Worm (Caenorhabditis elegans) whole organism, L4 larva: ENCODE data around the gene aldo-2.
A peak's percentile ranks its signal among the peaks of the same experiment; 100 is the strongest.

Experiments used
- F49E8.2 ChIP-seq: sonication (generic microtip); optimal IDR thresholded peaks from 2 replicates; lab custom pipeline; 2016; ENCODE audit warnings: missing compliant biosample characterization, mild to moderate bottlenecking, missing genetic modification characterization, borderline replicate concordance
- T26A8.4 ChIP-seq: fragments of 200-800 bp; sonication (Bioruptor generic); IDR thresholded peaks from 2 replicates; pipeline ENCODE4 v1.3.6; 2022; ENCODE audit warnings: missing genetic modification characterization, missing compliant biosample characterization
- ZK546.5 ChIP-seq, 2 experiments: sonication (generic microtip); optimal IDR thresholded peaks; 2 replicates each; lab custom pipeline; 2017; ENCODE audit warnings: missing biosample characterization in 2 of 2, missing genetic modification characterization in 2 of 2
- ama-1 ChIP-seq: fragments of 150-350 bp; optimal IDR thresholded peaks from 2 replicates; lab custom pipeline; 2014; ENCODE audit warnings: inconsistent platforms, mixed read lengths
- ceh-20 ChIP-seq: fragments of 200-800 bp; sonication (Bioruptor generic); IDR thresholded peaks from 2 replicates; pipeline ENCODE4 v1.3.6; 2022; ENCODE audit warnings: missing genetic modification reagents, missing genetic modification characterization, missing compliant biosample characterization
- ceh-82 ChIP-seq: sonication (generic microtip); optimal IDR thresholded peaks from 2 replicates; lab custom pipeline; 2017; ENCODE audit warnings: missing biosample characterization, missing genetic modification characterization
- ces-1 ChIP-seq: fragments of 150-350 bp; sonication (generic microtip); optimal IDR thresholded peaks from 4 replicates; lab custom pipeline; 2014; ENCODE audit warnings: missing biosample characterization, missing genetic modification reagents, missing genetic modification characterization
- cey-2 ChIP-seq: sonication (generic microtip); optimal IDR thresholded peaks from 3 replicates; lab custom pipeline; 2017; ENCODE audit warnings: missing genetic modification characterization, mild to moderate bottlenecking, missing compliant biosample characterization, antibody characterized with exemption, borderline replicate concordance; ENCODE audit not compliant: insufficient read depth
- ctbp-1 ChIP-seq: fragments of 200-800 bp; sonication (Bioruptor generic); IDR thresholded peaks from 2 replicates; pipeline ENCODE4 v1.3.6; 2022; ENCODE audit warnings: missing genetic modification reagents, missing genetic modification characterization, missing compliant biosample characterization
- daf-8 ChIP-seq: fragments of 200-800 bp; sonication (Bioruptor generic); IDR thresholded peaks from 2 replicates; pipeline ENCODE4 v1.3.6; 2022; ENCODE audit warnings: missing genetic modification characterization, missing compliant biosample characterization
- dmd-6 ChIP-seq: fragments of 200-800 bp; sonication (Bioruptor generic); IDR thresholded peaks from 2 replicates; pipeline ENCODE4 v1.3.6; 2022; ENCODE audit warnings: missing genetic modification reagents, missing genetic modification characterization, missing compliant biosample characterization
- dpl-1 ChIP-seq: fragments of 150-350 bp; optimal IDR thresholded peaks from 2 replicates; lab custom pipeline; 2014; ENCODE audit warnings: missing biosample characterization, missing genetic modification reagents, missing genetic modification characterization
- dve-1 ChIP-seq: sonication (generic microtip); optimal IDR thresholded peaks from 2 replicates; lab custom pipeline; 2017; ENCODE audit warnings: antibody characterized with exemption, mild to moderate bottlenecking, missing genetic modification characterization, missing compliant biosample characterization; ENCODE audit not compliant: insufficient read depth
- egl-43 ChIP-seq: fragments of 200-800 bp; sonication (Bioruptor generic); IDR thresholded peaks from 2 replicates; pipeline ENCODE4 v1.3.6; 2022; ENCODE audit warnings: missing genetic modification reagents, missing genetic modification characterization, missing compliant biosample characterization
- fkh-10 ChIP-seq: fragments of 150-350 bp; optimal IDR thresholded peaks from 2 replicates; lab custom pipeline; 2014; ENCODE audit warnings: missing biosample characterization, missing genetic modification reagents, missing genetic modification characterization
- gei-8 ChIP-seq: fragments of 200-800 bp; sonication (Bioruptor generic); optimal IDR thresholded peaks from 2 replicates; lab custom pipeline; 2018; ENCODE audit warnings: mild to moderate bottlenecking, missing genetic modification characterization, missing compliant biosample characterization
- hlh-11 ChIP-seq: fragments of 200-800 bp; sonication (Bioruptor generic); optimal IDR thresholded peaks from 2 replicates; lab custom pipeline; 2018; ENCODE audit warnings: mild to moderate bottlenecking, missing genetic modification characterization, missing compliant biosample characterization
- hlh-30 ChIP-seq: sonication (generic microtip); optimal IDR thresholded peaks from 2 replicates; lab custom pipeline; 2017; ENCODE audit warnings: antibody characterized with exemption, mild to moderate bottlenecking, missing genetic modification characterization, missing compliant biosample characterization; ENCODE audit not compliant: insufficient read depth
- hmg-1.1 ChIP-seq: fragments of 200-800 bp; sonication (Bioruptor generic); IDR thresholded peaks from 2 replicates; pipeline ENCODE4 v1.3.6; 2022; ENCODE audit warnings: missing genetic modification reagents, missing genetic modification characterization, missing compliant biosample characterization
- lin-1 ChIP-seq: fragments of 200-800 bp; sonication (Bioruptor generic); IDR thresholded peaks from 2 replicates; pipeline ENCODE4 v1.3.6; 2022; ENCODE audit warnings: missing genetic modification reagents, missing genetic modification characterization, missing compliant biosample characterization
- lin-39 ChIP-seq: fragments of 150-350 bp; optimal IDR thresholded peaks from 2 replicates; lab custom pipeline; 2014; ENCODE audit warnings: missing biosample characterization, missing genetic modification reagents, missing genetic modification characterization
- lir-3 ChIP-seq: sonication (generic microtip); optimal IDR thresholded peaks from 2 replicates; lab custom pipeline; 2016; ENCODE audit warnings: mild to moderate bottlenecking, missing genetic modification characterization, missing compliant biosample characterization
- lsy-2 ChIP-seq, 2 experiments: fragments of 150-350 bp in 1 of 2; sonication (generic microtip) in 1 of 2; optimal IDR thresholded peaks; 2 replicates each; lab custom pipeline; 2014 to 2017; ENCODE audit warnings: missing biosample characterization in 2 of 2, missing genetic modification characterization in 2 of 2
- mdl-1 ChIP-seq, 2 experiments: fragments of 150-350 bp in 1 of 2; sonication (generic microtip) in 1 of 2; optimal IDR thresholded peaks; 2 replicates each; lab custom pipeline; 2014 to 2017; ENCODE audit warnings: missing biosample characterization in 2 of 2, missing genetic modification characterization in 2 of 2
- mep-1 ChIP-seq: fragments of 150-350 bp; sonication (generic microtip); optimal IDR thresholded peaks from 3 replicates; lab custom pipeline; 2014; ENCODE audit warnings: missing biosample characterization, missing genetic modification characterization
- mxl-3 ChIP-seq: fragments of 200-800 bp; sonication (Bioruptor generic); optimal IDR thresholded peaks from 2 replicates; lab custom pipeline; 2018; ENCODE audit warnings: mild to moderate bottlenecking, missing genetic modification characterization, missing compliant biosample characterization
- nhr-10 ChIP-seq: fragments of 150-350 bp; optimal IDR thresholded peaks from 2 replicates; lab custom pipeline; 2014; ENCODE audit warnings: missing biosample characterization, missing genetic modification characterization
- nhr-25 ChIP-seq: sonication (generic microtip); optimal IDR thresholded peaks from 2 replicates; lab custom pipeline; 2017; ENCODE audit warnings: missing genetic modification characterization, mild to moderate bottlenecking, missing compliant biosample characterization, antibody characterized with exemption, moderate library complexity, borderline replicate concordance; ENCODE audit not compliant: insufficient read depth
- nhr-28 ChIP-seq: fragments of 150-350 bp; optimal IDR thresholded peaks from 2 replicates; lab custom pipeline; 2014; ENCODE audit warnings: missing biosample characterization, missing genetic modification characterization
- nhr-41 ChIP-seq: fragments of 200-800 bp; sonication (Bioruptor generic); IDR thresholded peaks from 2 replicates; pipeline ENCODE4 v1.3.6; 2022; ENCODE audit warnings: missing genetic modification reagents, missing genetic modification characterization, missing compliant biosample characterization
- nhr-48 ChIP-seq: sonication (generic microtip); optimal IDR thresholded peaks from 2 replicates; lab custom pipeline; 2016; ENCODE audit warnings: mild to moderate bottlenecking, missing genetic modification characterization, missing compliant biosample characterization
- nhr-6 ChIP-seq: fragments of 150-350 bp; optimal IDR thresholded peaks from 2 replicates; lab custom pipeline; 2014; ENCODE audit warnings: missing biosample characterization, missing genetic modification characterization
- php-3 ChIP-seq: fragments of 200-800 bp; sonication (Bioruptor generic); IDR thresholded peaks from 2 replicates; pipeline ENCODE4 v1.3.6; 2022; ENCODE audit warnings: missing genetic modification reagents, missing genetic modification characterization, missing compliant biosample characterization
- snpc-1.2 ChIP-seq: fragments of 200-800 bp; sonication (Bioruptor generic); IDR thresholded peaks from 2 replicates; pipeline ENCODE4 v1.3.6; 2022; ENCODE audit warnings: missing genetic modification reagents, missing genetic modification characterization, missing compliant biosample characterization
- tra-1 ChIP-seq: fragments of 200-800 bp; sonication (Bioruptor generic); IDR thresholded peaks from 2 replicates; pipeline ENCODE4 v1.3.6; 2022; ENCODE audit warnings: missing genetic modification reagents, missing genetic modification characterization, missing compliant biosample characterization
- unc-62 ChIP-seq, 3 experiments: fragments of 150-350 bp in 1 of 3; sonication (generic microtip); optimal IDR thresholded peaks in 2 of 3; peaks in 1 of 3; 1 replicate in 1 of 3; 2 replicates in 2 of 3; lab custom pipeline; 2014 to 2017; ENCODE audit warnings: missing biosample characterization in 3 of 3, missing genetic modification characterization in 3 of 3, missing genetic modification reagents in 3 of 3, missing genotype in 1 of 3
- zfp-3 ChIP-seq: fragments of 200-800 bp; sonication (Bioruptor generic); conservative IDR thresholded peaks from 2 replicates; pipeline ENCODE4 v1.3.6; 2022; ENCODE audit warnings: missing genetic modification reagents, missing genetic modification characterization, missing compliant biosample characterization
- ztf-11 ChIP-seq: fragments of 150-350 bp; optimal IDR thresholded peaks from 2 replicates; lab custom pipeline; 2014; ENCODE audit warnings: missing biosample characterization, missing genetic modification characterization
- ztf-7 ChIP-seq: fragments of 150-350 bp; optimal IDR thresholded peaks from 2 replicates; lab custom pipeline; 2014; ENCODE audit warnings: missing biosample characterization, missing genetic modification characterization

The aldo-2 gene

DNA sequence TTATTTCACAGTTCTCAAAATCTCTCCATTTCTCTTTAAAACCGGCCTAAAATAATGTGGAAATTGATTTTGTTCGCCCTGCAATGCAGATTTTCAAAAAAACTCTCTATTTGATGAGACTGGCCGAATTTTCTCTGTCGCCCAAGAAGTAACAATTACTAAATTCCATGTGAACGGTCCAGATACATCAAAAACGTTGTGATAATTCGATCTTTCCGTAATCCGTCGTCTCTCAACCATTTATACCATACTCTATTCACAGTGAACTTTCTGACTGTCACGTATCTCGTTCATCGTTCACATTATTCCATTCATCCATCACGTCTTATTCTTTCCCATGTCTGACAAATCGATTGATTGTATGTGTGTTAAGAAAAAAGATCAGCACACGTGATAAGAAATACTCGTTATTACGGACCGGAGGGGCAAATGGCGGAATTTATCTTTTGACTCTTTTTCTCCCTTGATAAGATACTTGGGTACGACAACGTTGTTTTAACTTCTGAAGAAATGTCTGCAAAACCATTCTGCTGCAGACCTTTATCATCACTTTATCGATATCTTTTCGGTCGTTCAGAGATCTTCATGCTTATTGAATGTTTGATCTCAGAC lies 44.7 kb upstream of the aldo-2 start (continued):
- TF ChIP-seq ztf-7 = no peak
- TF ChIP-seq ceh-82 (tag; lab: Kevin White, UChicago) = no peak
- no peak for TF ChIP-seq php-3 (GFP tag; lab: Robert Waterston, UW)
- no peak for TF ChIP-seq dpl-1 (GFP tag; lab: Kevin White, UChicago)
- TF ChIP-seq daf-8 (GFP tag; lab: Robert Waterston, UW) = no peak
- peak; percentile 3 for TF ChIP-seq nhr-25 (tag; lab: Kevin White, UChicago)
- no peak for TF ChIP-seq ces-1 (GFP tag; lab: Kevin White, UChicago)
- TF ChIP-seq F49E8.2 (tag; lab: Kevin White, UChicago) = no peak
- peak in 1 of 2 experiments; percentile 88 for TF ChIP-seq unc-62 (GFP tag; optimal IDR thresholded peaks at IDR 0.05 in 1 of 2; lab: Kevin White, UChicago)
- no peak for TF ChIP-seq unc-62 (tag; optimal IDR thresholded peaks at IDR 0.05; lab: Kevin White, UChicago)
- no peak for TF ChIP-seq nhr-6 (tag; lab: Kevin White, UChicago)
- TF ChIP-seq mep-1 (tag; lab: Kevin White, UChicago) = peak; percentile 12

DNA sequence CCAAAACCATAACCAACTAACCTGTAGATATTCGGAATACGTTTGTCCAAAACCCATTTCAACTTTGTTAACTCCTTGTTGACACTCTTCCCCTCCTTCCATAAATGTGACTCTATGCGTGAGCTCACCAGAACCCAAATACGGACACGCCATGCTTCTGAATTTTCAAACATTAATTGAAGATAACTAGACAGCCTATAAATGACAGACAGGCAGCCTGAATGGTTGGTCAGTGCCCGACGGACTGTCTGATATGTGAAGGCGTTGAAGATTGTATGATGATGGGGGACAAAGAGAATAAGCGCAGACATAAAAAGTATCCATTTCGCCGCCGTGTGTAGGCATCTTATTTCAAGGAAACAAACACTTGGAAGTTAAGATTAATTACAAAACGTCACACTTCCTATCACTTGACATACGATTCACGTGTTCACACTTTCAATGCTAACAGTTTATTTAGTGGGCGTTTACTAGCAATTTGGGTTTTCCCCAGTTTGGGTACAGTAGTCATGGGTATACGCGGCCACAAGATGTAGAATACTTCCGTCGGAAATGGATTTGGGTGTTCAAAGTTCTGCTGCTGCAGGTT lies 43.5 kb upstream of the aldo-2 start, which contains the start of the genes tdo-2 and C28H8.2:
Gene tdo-2, minus strand, starts transcription at position 157 of the 589 bp plus-strand sequence.
Gene C28H8.2, plus strand, starts transcription at position 524 of the 589 bp plus-strand sequence.
- TF ChIP-seq dpl-1 (GFP tag; lab: Kevin White, UChicago) (peak; percentile 6), tra-1 (GFP tag; lab: Robert Waterston, UW) (peak; percentile 55; the same call in 1 of the 2 replicates), dmd-6 (GFP tag; lab: Robert Waterston, UW) (peak; percentile 61), unc-62 (GFP tag; optimal IDR thresholded peaks at IDR 0.05 in 1 of 2; lab: Kevin White, UChicago) (peak in 1 of 2 experiments; percentile 99), unc-62 (tag; optimal IDR thresholded peaks at IDR 0.05; lab: Kevin White, UChicago) (no peak), dve-1 (tag; lab: Kevin White, UChicago) (peak; percentile 60), gei-8 (GFP tag; lab: Kevin White, UChicago) (peak; percentile 44), mep-1 (tag; lab: Kevin White, UChicago) (peak; percentile 29), lsy-2 (tag; optimal IDR thresholded peaks at IDR 0.05; lab: Kevin White, UChicago) (peak in 1 of 2 experiments; percentile 67), T26A8.4 (GFP tag; lab: Robert Waterston, UW) (peak; percentile 9; the same call in 1 of the 2 replicates), nhr-25 (tag; lab: Kevin White, UChicago) (peak; percentile 70), ceh-20 (peak; percentile 81), mxl-3 (GFP tag; lab: Kevin White, UChicago) (peak; percentile 86), cey-2 (tag; lab: Kevin White, UChicago) (peak; percentile 84), lin-39 (tag; lab: Kevin White, UChicago) (no peak), nhr-48 (tag; lab: Kevin White, UChicago) (peak; percentile 85), ama-1 (lab: Kevin White, UChicago) (peak; percentile 56), zfp-3 (GFP tag; lab: Robert Waterston, UW) (no peak), lin-1 (peak; percentile 76; the same call in 1 of the 2 replicates), ctbp-1 (GFP tag; lab: Robert Waterston, UW) (no peak), hlh-30 (peak; percentile 84), nhr-28 (peak; percentile 85), snpc-1.2 (GFP tag; lab: Robert Waterston, UW) (no peak), nhr-41 (no peak), hmg-1.1 (no peak), egl-43 (no peak), lir-3 (tag; lab: Kevin White, UChicago) (no peak), hlh-11 (peak; percentile 88), nhr-10 (tag; lab: Kevin White, UChicago) (peak; percentile 0), mdl-1 (tag; optimal IDR thresholded peaks at IDR 0.05; lab: Kevin White, UChicago) (peak; percentile 38 to 85), fkh-10 (no peak), ztf-11 (tag; lab: Kevin White, UChicago) (no peak), ZK546.5 (tag; optimal IDR thresholded peaks at IDR 0.05; lab: Kevin White, UChicago) (no peak)
